Fruit fly (Drosophila melanogaster) whole organism, embryonic: ENCODE results near the gene tst.

Source experiments
- Atf3 ChIP-seq: fragments of 200-800 bp; sonication (Bioruptor generic); optimal IDR thresholded peaks from 3 replicates; lab custom pipeline; 2016; ENCODE audit warnings: missing biosample characterization, missing genetic modification characterization
- CG10366 ChIP-seq: fragments of 200-800 bp; sonication (Bioruptor generic); IDR thresholded peaks from 2 replicates; pipeline ENCODE4 v1.3.6; 2022; ENCODE audit warnings: missing biosample characterization, missing genetic modification characterization
- CG11723 ChIP-seq: fragments of 200-800 bp; sonication (Bioruptor generic); optimal IDR thresholded peaks from 2 replicates; lab custom pipeline; 2017; ENCODE audit warnings: missing biosample characterization, mild to moderate bottlenecking, missing genetic modification characterization
- CG12391 ChIP-seq: fragments of 200-800 bp; sonication (Bioruptor generic); optimal IDR thresholded peaks from 3 replicates; lab custom pipeline; 2018; ENCODE audit warnings: missing biosample characterization, mild to moderate bottlenecking, missing genetic modification characterization, moderate library complexity
- CG13424 ChIP-seq: fragments of 200-800 bp; sonication (Bioruptor generic); optimal IDR thresholded peaks from 2 replicates; lab custom pipeline; 2019; ENCODE audit warnings: missing biosample characterization, mild to moderate bottlenecking, missing genetic modification characterization, moderate library complexity
- CG1603 ChIP-seq: fragments of 200-800 bp; sonication (Bioruptor generic); optimal IDR thresholded peaks from 2 replicates; lab custom pipeline; 2019; ENCODE audit warnings: missing biosample characterization, mild to moderate bottlenecking, missing genetic modification characterization, moderate library complexity
- CG16815 ChIP-seq: fragments of 200-800 bp; sonication (Bioruptor generic); optimal IDR thresholded peaks from 3 replicates; lab custom pipeline; 2017; ENCODE audit warnings: missing biosample characterization, mild to moderate bottlenecking, missing genetic modification characterization
- CG18599 ChIP-seq: fragments of 200-800 bp; sonication (Bioruptor generic); optimal IDR thresholded peaks from 3 replicates; lab custom pipeline; 2017; ENCODE audit warnings: missing biosample characterization, missing genetic modification characterization, mild to moderate bottlenecking, moderate library complexity, missing genetic modification reagents
- CG18764 ChIP-seq: fragments of 200-800 bp; sonication (Bioruptor generic); optimal IDR thresholded peaks from 3 replicates; lab custom pipeline; 2016; ENCODE audit warnings: missing biosample characterization, missing genetic modification characterization
- CG2116 ChIP-seq: fragments of 200-800 bp; sonication (Bioruptor generic); optimal IDR thresholded peaks from 3 replicates; lab custom pipeline; 2018; ENCODE audit warnings: missing biosample characterization, mild to moderate bottlenecking, missing genetic modification characterization
- CG2120 ChIP-seq: fragments of 200-800 bp; sonication (Bioruptor generic); optimal IDR thresholded peaks from 3 replicates; lab custom pipeline; 2016; ENCODE audit warnings: missing biosample characterization, missing genetic modification characterization
- CG3838 ChIP-seq: fragments of 200-800 bp; sonication (Bioruptor generic); optimal IDR thresholded peaks from 3 replicates; lab custom pipeline; 2016; ENCODE audit warnings: missing biosample characterization, missing genetic modification characterization
- CG4328 ChIP-seq: fragments of 200-800 bp; sonication (Bioruptor generic); optimal IDR thresholded peaks from 3 replicates; lab custom pipeline; 2017; ENCODE audit warnings: missing biosample characterization, missing genetic modification reagents, missing genetic modification characterization
- CG4707 ChIP-seq: fragments of 200-800 bp; sonication (Bioruptor generic); optimal IDR thresholded peaks from 2 replicates; lab custom pipeline; 2018; ENCODE audit warnings: missing biosample characterization, mild to moderate bottlenecking, missing genetic modification characterization, moderate library complexity
- CG6654 ChIP-seq: fragments of 200-800 bp; sonication (Bioruptor generic); optimal IDR thresholded peaks from 2 replicates; lab custom pipeline; 2017; ENCODE audit warnings: missing biosample characterization, mild to moderate bottlenecking, missing genetic modification characterization
- CG7839 ChIP-seq: fragments of 200-800 bp; sonication (Bioruptor generic); optimal IDR thresholded peaks from 3 replicates; lab custom pipeline; 2018; ENCODE audit warnings: missing biosample characterization, mild to moderate bottlenecking, missing genetic modification characterization, moderate library complexity
- Camta ChIP-seq: fragments of 200-800 bp; sonication (Bioruptor generic); optimal IDR thresholded peaks from 2 replicates; lab custom pipeline; 2016; ENCODE audit warnings: missing biosample characterization, missing genetic modification characterization
- Dek ChIP-seq: fragments of 200-800 bp; sonication (Bioruptor generic); optimal IDR thresholded peaks from 3 replicates; lab custom pipeline; 2019; ENCODE audit warnings: missing biosample characterization, mild to moderate bottlenecking, missing genetic modification characterization, moderate library complexity
- Dll ChIP-seq: fragments of 200-800 bp; sonication (Bioruptor generic); IDR thresholded peaks from 4 replicates; pipeline ENCODE4 v1.3.6; 2022; ENCODE audit warnings: missing biosample characterization, missing genetic modification characterization; ENCODE audit not compliant: partially characterized antibody
- HLH4C ChIP-seq: fragments of 200-800 bp; sonication (Bioruptor generic); IDR thresholded peaks from 3 replicates; pipeline ENCODE4 v1.3.6; 2022; ENCODE audit warnings: missing biosample characterization, missing genetic modification characterization; ENCODE audit not compliant: partially characterized antibody
- Hey ChIP-seq: fragments of 200-800 bp; sonication (Bioruptor generic); optimal IDR thresholded peaks from 3 replicates; lab custom pipeline; 2018; ENCODE audit warnings: missing biosample characterization, mild to moderate bottlenecking, missing genetic modification characterization
- Hr51 ChIP-seq, 2 experiments: fragments of 200-800 bp; sonication (Bioruptor generic); optimal IDR thresholded peaks; 2 replicates in 1 of 2; 3 replicates in 1 of 2; lab custom pipeline; 2016 to 2018; ENCODE audit warnings: missing biosample characterization in 2 of 2, missing genetic modification characterization in 2 of 2, mild to moderate bottlenecking in 1 of 2, moderate library complexity in 1 of 2
- Jarid2 ChIP-seq: fragments of 200-800 bp; sonication (Bioruptor generic); optimal IDR thresholded peaks from 3 replicates; lab custom pipeline; 2017; ENCODE audit warnings: mild to moderate bottlenecking, missing biosample characterization, missing genetic modification reagents, missing genetic modification characterization
- Kr ChIP-seq: fragments of 200-800 bp; sonication (Bioruptor generic); optimal IDR thresholded peaks from 2 replicates; lab custom pipeline; 2017; ENCODE audit warnings: missing biosample characterization, mild to moderate bottlenecking, missing genetic modification characterization
- NfI ChIP-seq: fragments of 200-800 bp; sonication (Bioruptor generic); optimal IDR thresholded peaks from 3 replicates; lab custom pipeline; 2018; ENCODE audit warnings: missing biosample characterization, mild to moderate bottlenecking, missing genetic modification characterization, moderate library complexity
- PHDP ChIP-seq: fragments of 200-800 bp; sonication (Bioruptor generic); optimal IDR thresholded peaks from 3 replicates; lab custom pipeline; 2018; ENCODE audit warnings: missing biosample characterization, mild to moderate bottlenecking, missing genetic modification characterization, moderate library complexity
- Spps ChIP-seq: fragments of 200-800 bp; sonication (Bioruptor generic); optimal IDR thresholded peaks from 2 replicates; lab custom pipeline; 2018; ENCODE audit warnings: missing biosample characterization, mild to moderate bottlenecking, missing genetic modification characterization
- amos ChIP-seq: fragments of 200-800 bp; sonication (Bioruptor generic); IDR thresholded peaks from 2 replicates; pipeline ENCODE4 v1.3.6; 2022; ENCODE audit warnings: missing biosample characterization, missing genetic modification characterization; ENCODE audit not compliant: partially characterized antibody
- bowl ChIP-seq: fragments of 200-800 bp; sonication (Bioruptor generic); IDR thresholded peaks from 2 replicates; pipeline ENCODE4 v1.3.6; 2022; ENCODE audit warnings: missing biosample characterization, missing genetic modification characterization
- chif ChIP-seq, 2 experiments: fragments of 200-800 bp; sonication (Bioruptor generic); optimal IDR thresholded peaks; 3 replicates each; lab custom pipeline; 2016; ENCODE audit warnings: missing biosample characterization in 2 of 2, missing genetic modification characterization in 2 of 2
- dimm ChIP-seq: fragments of 200-800 bp; sonication (Bioruptor generic); IDR thresholded peaks from 2 replicates; pipeline ENCODE4 v1.3.6; 2022; ENCODE audit warnings: missing biosample characterization, missing genetic modification characterization
- disco-r ChIP-seq: fragments of 200-800 bp; sonication (Bioruptor generic); optimal IDR thresholded peaks from 2 replicates; lab custom pipeline; 2016; ENCODE audit warnings: missing biosample characterization, missing genetic modification characterization
- ems ChIP-seq: fragments of 200-800 bp; sonication (Bioruptor generic); optimal IDR thresholded peaks from 3 replicates; lab custom pipeline; 2016; ENCODE audit warnings: missing biosample characterization, missing genetic modification characterization
- fd64A ChIP-seq: fragments of 200-800 bp; sonication (Bioruptor generic); optimal IDR thresholded peaks from 3 replicates; lab custom pipeline; 2018; ENCODE audit warnings: missing biosample characterization, mild to moderate bottlenecking, missing genetic modification characterization
- hth ChIP-seq: fragments of >200 bp; optimal IDR thresholded peaks from 2 replicates; lab custom pipeline; 2017; ENCODE audit warnings: inconsistent platforms
- lmd ChIP-seq: fragments of 200-800 bp; sonication (Bioruptor generic); IDR thresholded peaks from 2 replicates; pipeline ENCODE4 v1.3.6; 2022; ENCODE audit warnings: missing biosample characterization, missing genetic modification characterization
- lola ChIP-seq, 3 experiments: fragments of >200 bp in 2 of 3; fragments of 200-800 bp in 1 of 3; sonication (Bioruptor generic) in 1 of 3; optimal IDR thresholded peaks; 2 replicates each; lab custom pipeline; 2017 to 2019; ENCODE audit warnings: missing biosample characterization in 3 of 3, missing genetic modification characterization in 3 of 3, mild to moderate bottlenecking in 1 of 3, moderate library complexity in 1 of 3
- luna ChIP-seq: fragments of 200-800 bp; sonication (Bioruptor generic); optimal IDR thresholded peaks from 2 replicates; lab custom pipeline; 2016; ENCODE audit warnings: missing biosample characterization, missing genetic modification characterization
- maf-S ChIP-seq: fragments of 200-800 bp; sonication (Bioruptor generic); optimal IDR thresholded peaks from 2 replicates; lab custom pipeline; 2016; ENCODE audit warnings: missing biosample characterization, missing genetic modification characterization
- org-1 ChIP-seq: fragments of 200-800 bp; sonication (Bioruptor generic); optimal IDR thresholded peaks from 2 replicates; lab custom pipeline; 2017; ENCODE audit warnings: missing biosample characterization, missing genetic modification characterization
- pfk ChIP-seq: fragments of 200-800 bp; sonication (Bioruptor generic); optimal IDR thresholded peaks from 2 replicates; lab custom pipeline; 2018; ENCODE audit warnings: missing biosample characterization, mild to moderate bottlenecking, missing genetic modification characterization, moderate library complexity
- pnt ChIP-seq: fragments of 200-800 bp; sonication (Bioruptor generic); optimal IDR thresholded peaks from 3 replicates; lab custom pipeline; 2016; ENCODE audit warnings: missing biosample characterization, missing genetic modification characterization
- pros ChIP-seq: fragments of 200-800 bp; sonication (Bioruptor generic); optimal IDR thresholded peaks from 3 replicates; lab custom pipeline; 2019; ENCODE audit warnings: missing biosample characterization, mild to moderate bottlenecking, missing genetic modification characterization, moderate library complexity
- sens-2 ChIP-seq: fragments of 200-800 bp; sonication (Bioruptor generic); IDR thresholded peaks from 2 replicates; pipeline ENCODE4 v1.3.6; 2022; ENCODE audit warnings: missing biosample characterization, missing genetic modification characterization
- seq ChIP-seq: fragments of 200-800 bp; sonication (Bioruptor generic); IDR thresholded peaks from 2 replicates; pipeline ENCODE4 v1.3.6; 2022; ENCODE audit warnings: missing biosample characterization, missing genetic modification characterization
- sqz ChIP-seq: fragments of 200-800 bp; sonication (Bioruptor generic); optimal IDR thresholded peaks from 3 replicates; lab custom pipeline; 2018; ENCODE audit warnings: missing biosample characterization, mild to moderate bottlenecking, missing genetic modification characterization
- vvl ChIP-seq: fragments of 200-800 bp; sonication (Bioruptor generic); IDR thresholded peaks from 2 replicates; pipeline ENCODE4 v1.3.6; 2022; ENCODE audit warnings: missing biosample characterization, missing genetic modification characterization
- z ChIP-seq: fragments of 200-800 bp; sonication (Bioruptor generic); IDR thresholded peaks from 3 replicates; pipeline ENCODE4 v1.3.6; 2022; ENCODE audit warnings: missing biosample characterization, missing genetic modification characterization
- zfh2 ChIP-seq: fragments of 200-800 bp; sonication (Bioruptor generic); optimal IDR thresholded peaks from 2 replicates; lab custom pipeline; 2016; ENCODE audit warnings: missing biosample characterization, missing genetic modification characterization

tst gene

dm6 chr3R:23781466-23781935, 8.8 kb upstream of the tst start, which contains the start of the genes Nup98-96 and mbc (continued):
- TF ChIP-seq Camta, result peak; percentile 85
- TF ChIP-seq CG1603 (tag; lab: Kevin White, UChicago), result peak; percentile 83
- peak; percentile 94 for TF ChIP-seq zfh2
- peak; percentile 69 for TF ChIP-seq CG4328 (GFP tag; lab: Kevin White, UChicago)
- peak; percentile 82 for TF ChIP-seq Dek
- TF ChIP-seq sens-2 (GFP tag; lab: Robert Waterston, UW), result peak; percentile 65
- TF ChIP-seq PHDP (tag; lab: Kevin White, UChicago), result peak; percentile 80
- peak; percentile 80 to 85 for TF ChIP-seq Hr51 (GFP tag; optimal IDR thresholded peaks at IDR 0.05; lab: Kevin White, UChicago)
- TF ChIP-seq CG2116 (GFP tag; lab: Kevin White, UChicago), result peak; percentile 63
- TF ChIP-seq HLH4C (GFP tag; lab: Robert Waterston, UW), result peak; percentile 54; the same call in 2 of the 3 replicates
- TF ChIP-seq pnt (GFP tag; lab: Kevin White, UChicago), result peak; percentile 94
- TF ChIP-seq CG12391 (tag; lab: Kevin White, UChicago), result peak; percentile 91
- TF ChIP-seq ems (GFP tag; lab: Kevin White, UChicago), result peak; percentile 83
- peak; percentile 87 for TF ChIP-seq CG16815 (GFP tag; lab: Kevin White, UChicago)
- TF ChIP-seq CG10366 (GFP tag; lab: Robert Waterston, UW), result peak; percentile 85
- TF ChIP-seq fd64A, result no peak
- TF ChIP-seq NfI, result peak; percentile 79
- peak; percentile 90 for TF ChIP-seq lmd
- peak; percentile 39 for TF ChIP-seq amos (GFP tag; lab: Robert Waterston, UW)
- peak; percentile 68 for TF ChIP-seq dimm (GFP tag; lab: Robert Waterston, UW)
- TF ChIP-seq maf-S (GFP tag; lab: Kevin White, UChicago), result peak; percentile 90
- TF ChIP-seq luna (GFP tag; lab: Kevin White, UChicago), result peak; percentile 83
- peak; percentile 88 for TF ChIP-seq CG13424 (tag; lab: Kevin White, UChicago)
- peak in 2 of 3 experiments; percentile 84 to 96 for TF ChIP-seq lola (GFP tag; optimal IDR thresholded peaks at IDR 0.05; lab: Kevin White, UChicago)
- peak; percentile 57 for TF ChIP-seq pfk (GFP tag; lab: Kevin White, UChicago)
- TF ChIP-seq CG6654, result peak; percentile 22
- peak; percentile 30 for TF ChIP-seq org-1 (GFP tag; lab: Kevin White, UChicago)
- peak; percentile 76 for TF ChIP-seq seq (GFP tag; lab: Robert Waterston, UW)
- TF ChIP-seq CG18599 (GFP tag; lab: Kevin White, UChicago), result peak; percentile 82
- TF ChIP-seq CG3838 (GFP tag; lab: Kevin White, UChicago), result peak; percentile 69
- TF ChIP-seq Dll, result 0 out of 4 replicates have a peak, but pooled peaks have one; percentile 40
- peak; percentile 72 for TF ChIP-seq disco-r (GFP tag; lab: Kevin White, UChicago)
- peak; percentile 86 for TF ChIP-seq CG7839 (tag; lab: Kevin White, UChicago)
- TF ChIP-seq CG4707 (GFP tag; lab: Kevin White, UChicago), result peak; percentile 50
- peak; percentile 61 for TF ChIP-seq Spps (tag; lab: Kevin White, UChicago)
- peak; percentile 97 for TF ChIP-seq Jarid2 (GFP tag; lab: Kevin White, UChicago)
- TF ChIP-seq z (GFP tag; lab: Robert Waterston, UW), result peak; percentile 66; the same call in 1 of the 3 replicates
- TF ChIP-seq chif (GFP tag; optimal IDR thresholded peaks at IDR 0.05; lab: Kevin White, UChicago), result peak; percentile 73 to 93
- no peak for TF ChIP-seq hth (lab: Kevin White, UChicago)
- peak; percentile 89 for TF ChIP-seq Atf3 (GFP tag; lab: Kevin White, UChicago)
- peak; percentile 15; the same call in 1 of the 2 replicates for TF ChIP-seq bowl (GFP tag; lab: Robert Waterston, UW)
- no peak for TF ChIP-seq pros (GFP tag; lab: Kevin White, UChicago)
- peak; percentile 91 for TF ChIP-seq vvl (GFP tag; lab: Robert Waterston, UW)
- TF ChIP-seq sqz (GFP tag; lab: Kevin White, UChicago), result peak; percentile 31
- peak; percentile 73 for TF ChIP-seq CG18764 (GFP tag; lab: Kevin White, UChicago)
- peak; percentile 94 for TF ChIP-seq CG2120 (GFP tag; lab: Kevin White, UChicago)
- no peak for TF ChIP-seq Kr (GFP tag; lab: Kevin White, UChicago)
- TF ChIP-seq CG11723, result peak; percentile 70
- peak; percentile 28 for TF ChIP-seq Hey
